Worm (Caenorhabditis elegans) whole organism, midembryonic: Measurements from ENCODE around the gene F49E10.2.

ENCODE experiments used
- T22C8.4 ChIP-seq: fragments of 200-800 bp; sonication (Bioruptor generic); IDR thresholded peaks from 2 replicates; pipeline ENCODE4 v1.3.6; 2022; ENCODE audit warnings: missing genetic modification characterization, missing compliant biosample characterization
- cog-1 ChIP-seq: sonication (generic microtip); optimal IDR thresholded peaks from 2 replicates; lab custom pipeline; 2016; ENCODE audit warnings: missing genetic modification characterization, missing compliant biosample characterization
- flt-1 ChIP-seq: fragments of 200-800 bp; sonication (Bioruptor generic); IDR thresholded peaks from 2 replicates; pipeline ENCODE4 v1.3.6; 2022; ENCODE audit warnings: missing genetic modification characterization, missing compliant biosample characterization
- klf-2 ChIP-seq: fragments of 200-800 bp; sonication (Bioruptor generic); conservative IDR thresholded peaks from 2 replicates; pipeline ENCODE4 v1.3.6; 2022; ENCODE audit warnings: missing genetic modification reagents, missing genetic modification characterization, missing compliant biosample characterization
- med-1 ChIP-seq: sonication (generic microtip); optimal IDR thresholded peaks from 2 replicates; lab custom pipeline; 2017; ENCODE audit warnings: missing genetic modification characterization, mild to moderate bottlenecking, missing compliant biosample characterization, antibody characterized with exemption, missing genetic modification reagents; ENCODE audit not compliant: insufficient read depth
- ref-1 ChIP-seq: fragments of 200-800 bp; sonication (Bioruptor generic); conservative IDR thresholded peaks from 2 replicates; pipeline ENCODE4 v1.3.6; 2022; ENCODE audit warnings: missing genetic modification reagents, missing genetic modification characterization, missing compliant biosample characterization
- tab-1 ChIP-seq: fragments of 200-800 bp; sonication (Bioruptor generic); IDR thresholded peaks from 2 replicates; pipeline ENCODE4 v1.3.6; 2022; ENCODE audit warnings: missing genetic modification characterization, missing compliant biosample characterization
- ztf-23 ChIP-seq: fragments of 200-800 bp; sonication (Bioruptor generic); IDR thresholded peaks from 2 replicates; pipeline ENCODE4 v1.3.6; 2022; ENCODE audit warnings: missing genetic modification reagents, missing genetic modification characterization, missing compliant biosample characterization
- ztf-29 ChIP-seq: fragments of 200-800 bp; sonication (Bioruptor generic); IDR thresholded peaks from 2 replicates; pipeline ENCODE4 v1.3.6; 2022; ENCODE audit warnings: missing genetic modification reagents, missing genetic modification characterization, missing compliant biosample characterization

The F49E10.2 gene

DNA sequence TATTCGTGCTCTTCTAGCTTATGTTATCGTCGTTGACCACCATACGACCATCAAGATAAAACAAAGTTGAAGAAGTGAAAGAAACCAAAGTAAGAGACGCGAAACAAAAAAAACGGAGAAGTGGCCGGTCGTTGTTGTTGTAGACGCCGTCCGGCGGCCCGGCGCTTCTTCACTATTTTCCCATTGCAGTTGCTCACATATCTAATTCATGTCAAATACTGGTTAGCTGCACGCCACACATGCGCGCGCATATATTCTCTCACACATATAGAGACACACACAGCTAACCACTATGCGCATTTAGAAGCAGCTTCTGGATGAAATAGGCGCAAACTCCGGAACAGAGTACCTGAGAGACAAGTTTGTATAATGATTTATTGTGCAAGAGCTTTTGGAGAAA is 22.1 kb upstream of the F49E10.2 start:
- no peak for TF ChIP-seq ztf-29 (GFP tag; lab: Robert Waterston, UW)
- TF ChIP-seq tab-1 (GFP tag; lab: Robert Waterston, UW) = no peak
- TF ChIP-seq T22C8.4 (GFP tag; lab: Robert Waterston, UW) = no peak
- no peak for TF ChIP-seq klf-2
- no peak for TF ChIP-seq ztf-23
- TF ChIP-seq ref-1 (GFP tag; lab: Robert Waterston, UW) = no peak
- no peak for TF ChIP-seq flt-1 (GFP tag; lab: Robert Waterston, UW)
- no peak for TF ChIP-seq med-1 (GFP tag; lab: Kevin White, UChicago)
- TF ChIP-seq cog-1 = no peak

DNA sequence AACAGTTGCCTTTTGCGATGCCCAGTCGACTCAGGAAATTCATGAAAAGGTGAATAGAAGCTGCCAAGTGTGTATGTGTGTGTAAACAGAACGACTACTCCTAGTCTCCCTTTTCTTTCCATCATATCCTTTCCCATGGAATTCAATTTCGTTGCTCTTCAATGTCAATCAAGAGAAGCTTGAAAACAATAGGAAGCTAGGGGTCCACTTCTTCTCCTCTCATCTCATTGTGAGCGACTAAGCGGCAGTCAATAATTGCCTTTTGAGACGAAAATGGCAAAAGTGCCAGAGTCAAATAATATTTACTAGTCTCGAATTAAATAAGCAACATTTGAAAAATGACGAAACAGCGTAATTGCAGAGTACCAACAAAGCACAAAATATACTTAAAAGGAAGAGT is 20.6 kb upstream of the F49E10.2 start:
- TF ChIP-seq med-1 (GFP tag; lab: Kevin White, UChicago) (no peak), flt-1 (GFP tag; lab: Robert Waterston, UW) (no peak), ztf-23 (no peak), ref-1 (GFP tag; lab: Robert Waterston, UW) (no peak), ztf-29 (GFP tag; lab: Robert Waterston, UW) (no peak), tab-1 (GFP tag; lab: Robert Waterston, UW) (no peak), klf-2 (no peak), T22C8.4 (GFP tag; lab: Robert Waterston, UW) (no peak), cog-1 (no peak)

DNA sequence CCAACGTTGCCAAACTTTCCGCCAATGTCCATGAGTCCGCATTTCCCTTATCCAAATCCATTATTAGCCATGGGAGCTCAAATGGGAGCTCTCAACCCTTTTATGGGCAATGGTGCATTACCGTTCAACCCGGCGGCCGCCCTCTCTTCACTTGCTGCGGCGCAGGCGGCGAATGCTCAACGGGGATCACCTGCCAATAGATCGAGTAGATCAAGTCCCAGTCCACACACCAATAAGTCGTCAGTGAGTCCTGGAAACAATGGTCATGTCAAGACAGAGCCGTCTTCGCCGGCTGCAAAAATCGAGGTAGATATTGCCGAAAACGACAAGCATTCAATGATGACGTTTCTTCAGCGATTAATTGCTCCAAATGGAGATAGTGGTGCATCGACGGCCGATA is 18.0 kb upstream of the F49E10.2 start:
- no peak for TF ChIP-seq cog-1
- TF ChIP-seq ref-1 (GFP tag; lab: Robert Waterston, UW) = no peak
- TF ChIP-seq med-1 (GFP tag; lab: Kevin White, UChicago) = no peak
- no peak for TF ChIP-seq ztf-23
- TF ChIP-seq tab-1 (GFP tag; lab: Robert Waterston, UW) = no peak
- no peak for TF ChIP-seq ztf-29 (GFP tag; lab: Robert Waterston, UW)
- no peak for TF ChIP-seq flt-1 (GFP tag; lab: Robert Waterston, UW)
- no peak for TF ChIP-seq klf-2
- no peak for TF ChIP-seq T22C8.4 (GFP tag; lab: Robert Waterston, UW)

DNA sequence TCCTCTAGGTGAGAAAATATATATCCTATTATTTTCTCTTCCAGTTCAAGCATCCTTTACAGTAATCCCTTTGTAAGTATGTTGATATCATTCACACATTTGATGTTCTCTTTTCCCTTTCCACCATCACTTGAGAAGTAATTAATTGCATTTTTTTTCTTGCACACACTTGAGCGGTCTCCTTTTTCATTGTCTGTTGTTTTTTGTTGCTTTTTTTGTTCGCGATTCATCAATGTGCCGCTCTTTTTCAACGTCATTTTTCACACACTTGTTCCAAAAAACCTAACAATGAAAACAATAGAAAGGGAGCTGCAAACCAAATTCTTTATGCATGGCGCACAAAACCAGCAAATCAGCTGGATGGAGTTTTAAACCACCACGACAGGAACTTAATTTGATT is 14.6 kb upstream of the F49E10.2 start, which contains the start of gene F49E10.4:
TSS of gene F49E10.4 (plus strand) at position 301 of the 400 bp plus-strand sequence.
- no peak for TF ChIP-seq ztf-23
- no peak for TF ChIP-seq cog-1
- no peak for TF ChIP-seq flt-1 (GFP tag; lab: Robert Waterston, UW)

DNA sequence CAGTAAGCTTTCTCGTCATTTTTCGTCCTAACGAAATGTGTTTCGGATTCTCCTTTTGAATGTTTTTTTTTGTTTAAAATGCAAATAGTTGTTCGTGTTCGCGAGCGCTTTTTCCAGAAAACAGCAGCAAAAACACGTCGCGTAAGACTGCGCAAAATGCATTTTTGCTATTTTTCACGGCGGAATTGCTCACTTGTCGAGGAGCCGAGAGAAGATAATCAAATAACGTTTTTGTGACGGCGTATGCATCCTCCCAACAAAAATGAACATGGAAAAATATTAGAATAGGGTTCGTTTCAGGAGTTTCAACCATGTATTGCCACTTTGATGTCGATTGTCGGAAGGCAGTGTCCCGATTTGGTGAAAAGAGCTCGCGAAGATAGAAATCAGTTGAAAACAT is 13.1 kb upstream of the F49E10.2 start:
- no peak for TF ChIP-seq tab-1 (GFP tag; lab: Robert Waterston, UW)
- TF ChIP-seq ztf-23 = no peak
- no peak for TF ChIP-seq med-1 (GFP tag; lab: Kevin White, UChicago)
- no peak for TF ChIP-seq ztf-29 (GFP tag; lab: Robert Waterston, UW)
- TF ChIP-seq klf-2 = no peak
- no peak for TF ChIP-seq T22C8.4 (GFP tag; lab: Robert Waterston, UW)
- TF ChIP-seq flt-1 (GFP tag; lab: Robert Waterston, UW) = no peak
- TF ChIP-seq cog-1 = no peak
- no peak for TF ChIP-seq ref-1 (GFP tag; lab: Robert Waterston, UW)

DNA sequence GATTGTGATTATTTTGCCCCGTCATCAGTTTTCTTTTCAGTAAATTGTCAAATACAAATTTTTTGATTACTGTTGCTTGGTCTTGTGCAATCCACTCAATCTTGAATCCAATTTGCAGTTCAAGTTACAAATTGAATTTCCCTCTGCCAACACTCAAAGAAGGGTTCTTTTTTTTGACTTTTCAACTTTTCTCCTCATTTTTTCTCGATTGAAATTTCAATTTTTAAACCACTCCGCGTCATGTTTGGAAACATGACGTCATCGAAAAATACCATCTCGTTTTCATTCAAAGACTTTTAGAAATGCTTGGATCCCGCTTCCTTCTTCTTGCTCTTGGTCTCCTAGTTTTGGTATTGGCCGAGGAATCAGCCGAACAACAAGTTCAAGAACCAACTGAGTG is 4.6 kb upstream of the F49E10.2 start, which contains the start of gene flp-7:
TSS of gene flp-7 (plus strand) at position 301 of the 400 bp plus-strand sequence.
- TF ChIP-seq ztf-29 (GFP tag; lab: Robert Waterston, UW) (no peak), tab-1 (GFP tag; lab: Robert Waterston, UW) (no peak), T22C8.4 (GFP tag; lab: Robert Waterston, UW) (no peak), ztf-23 (no peak), flt-1 (GFP tag; lab: Robert Waterston, UW) (no peak), klf-2 (no peak), cog-1 (no peak)

DNA sequence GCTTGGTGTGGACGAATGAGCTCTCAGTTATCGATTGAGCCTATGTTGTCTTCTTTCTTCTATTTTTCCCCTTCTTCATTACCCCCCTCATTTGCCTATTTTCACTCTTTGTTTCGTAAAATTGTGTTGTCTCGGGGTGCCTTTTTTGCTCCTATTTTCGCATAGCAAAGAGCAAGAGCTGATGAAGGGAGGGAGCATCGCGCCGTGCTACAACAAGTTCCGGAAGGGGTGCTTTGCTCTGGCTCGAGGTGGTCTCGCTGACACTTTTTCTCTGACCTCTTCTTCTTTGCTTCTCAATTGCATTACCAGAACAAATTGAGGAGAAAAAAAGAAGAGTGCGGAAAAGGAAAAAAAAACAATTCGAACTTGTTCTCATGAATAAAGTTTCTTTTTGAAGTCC is 5.8 kb downstream of the F49E10.2 start:
- no peak for TF ChIP-seq ztf-29 (GFP tag; lab: Robert Waterston, UW)
- TF ChIP-seq ztf-23 = no peak
- no peak for TF ChIP-seq tab-1 (GFP tag; lab: Robert Waterston, UW)
- TF ChIP-seq cog-1 = no peak
- TF ChIP-seq T22C8.4 (GFP tag; lab: Robert Waterston, UW) = no peak
- TF ChIP-seq klf-2 = no peak
- TF ChIP-seq flt-1 (GFP tag; lab: Robert Waterston, UW) = no peak
- no peak for TF ChIP-seq med-1 (GFP tag; lab: Kevin White, UChicago)
- no peak for TF ChIP-seq ref-1 (GFP tag; lab: Robert Waterston, UW)

DNA sequence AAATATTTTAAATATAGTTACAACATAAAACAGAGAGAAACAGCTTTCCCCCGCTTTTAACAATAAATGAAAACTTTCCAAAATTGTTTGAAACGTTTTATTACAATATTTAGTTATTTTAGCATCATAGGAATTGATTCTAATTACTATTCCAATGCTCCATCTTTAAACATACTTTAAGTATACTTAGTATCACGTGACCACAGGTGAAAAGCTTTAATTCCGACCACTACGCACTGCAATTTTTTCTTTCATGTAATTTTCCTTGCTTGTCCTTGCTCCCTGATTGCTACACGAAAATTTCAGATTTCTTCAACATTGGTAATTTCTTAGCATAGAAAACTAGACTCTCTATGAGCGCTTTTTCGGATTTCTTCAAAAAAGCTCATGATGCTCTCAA is 6.9 kb downstream of the F49E10.2 start, which contains the start of gene tbc-16:
TSS of gene tbc-16 (plus strand) at position 301 of the 400 bp plus-strand sequence.
- no peak for TF ChIP-seq med-1 (GFP tag; lab: Kevin White, UChicago)
- TF ChIP-seq tab-1 (GFP tag; lab: Robert Waterston, UW) = no peak
- TF ChIP-seq ztf-29 (GFP tag; lab: Robert Waterston, UW) = no peak
- TF ChIP-seq ztf-23 = no peak
- TF ChIP-seq T22C8.4 (GFP tag; lab: Robert Waterston, UW) = no peak
- TF ChIP-seq ref-1 (GFP tag; lab: Robert Waterston, UW) = no peak
- no peak for TF ChIP-seq flt-1 (GFP tag; lab: Robert Waterston, UW)
- no peak for TF ChIP-seq cog-1
- TF ChIP-seq klf-2 = no peak

DNA sequence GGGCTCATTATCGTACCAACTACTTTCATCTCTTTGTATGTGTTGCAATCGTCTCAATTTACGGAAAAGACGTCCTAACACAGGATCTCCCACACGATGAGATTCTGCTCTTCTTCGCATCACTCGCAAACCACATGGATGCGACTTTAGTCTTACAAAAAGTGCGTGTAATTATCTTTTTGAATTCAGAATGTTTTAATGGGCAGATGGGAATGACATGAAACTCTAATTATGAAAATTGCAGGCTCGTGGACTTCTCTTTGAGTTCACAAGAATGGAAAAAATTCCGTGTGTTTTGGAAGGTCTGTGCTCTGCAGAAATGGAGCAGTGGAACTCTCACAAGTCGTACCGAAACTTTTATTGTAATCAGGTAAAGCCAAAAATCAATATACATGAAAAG is 11.3 kb downstream of the F49E10.2 start:
- TF ChIP-seq ztf-29 (GFP tag; lab: Robert Waterston, UW) (no peak), ref-1 (GFP tag; lab: Robert Waterston, UW) (no peak), klf-2 (no peak), T22C8.4 (GFP tag; lab: Robert Waterston, UW) (no peak), cog-1 (no peak), med-1 (GFP tag; lab: Kevin White, UChicago) (no peak)

DNA sequence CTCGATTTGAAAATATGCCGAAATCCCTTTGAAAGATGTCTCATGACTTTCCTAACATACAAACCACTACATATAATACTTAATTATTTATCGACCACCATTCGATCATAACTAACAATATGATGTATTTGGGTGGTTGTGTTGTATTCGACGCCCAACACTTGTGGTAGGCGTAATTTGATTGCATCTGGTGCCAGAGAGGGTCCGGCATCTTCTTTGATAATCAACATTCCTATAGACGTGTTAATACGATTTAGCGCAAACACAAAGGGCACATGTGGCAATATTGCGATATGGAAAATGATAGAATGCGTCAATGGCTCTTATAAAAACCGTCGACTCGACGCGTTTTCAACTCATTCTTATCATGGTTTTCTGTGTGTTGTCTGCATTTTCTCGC is 13.7 kb downstream of the F49E10.2 start:
- no peak for TF ChIP-seq ref-1 (GFP tag; lab: Robert Waterston, UW)
- TF ChIP-seq klf-2 = no peak
- no peak for TF ChIP-seq tab-1 (GFP tag; lab: Robert Waterston, UW)
- TF ChIP-seq T22C8.4 (GFP tag; lab: Robert Waterston, UW) = no peak
- TF ChIP-seq ztf-23 = no peak
- TF ChIP-seq flt-1 (GFP tag; lab: Robert Waterston, UW) = no peak
- TF ChIP-seq med-1 (GFP tag; lab: Kevin White, UChicago) = no peak
- TF ChIP-seq ztf-29 (GFP tag; lab: Robert Waterston, UW) = no peak
- no peak for TF ChIP-seq cog-1
